Worm (Caenorhabditis elegans): ENCODE measurements around the gene C12D8.20.

DNA sequence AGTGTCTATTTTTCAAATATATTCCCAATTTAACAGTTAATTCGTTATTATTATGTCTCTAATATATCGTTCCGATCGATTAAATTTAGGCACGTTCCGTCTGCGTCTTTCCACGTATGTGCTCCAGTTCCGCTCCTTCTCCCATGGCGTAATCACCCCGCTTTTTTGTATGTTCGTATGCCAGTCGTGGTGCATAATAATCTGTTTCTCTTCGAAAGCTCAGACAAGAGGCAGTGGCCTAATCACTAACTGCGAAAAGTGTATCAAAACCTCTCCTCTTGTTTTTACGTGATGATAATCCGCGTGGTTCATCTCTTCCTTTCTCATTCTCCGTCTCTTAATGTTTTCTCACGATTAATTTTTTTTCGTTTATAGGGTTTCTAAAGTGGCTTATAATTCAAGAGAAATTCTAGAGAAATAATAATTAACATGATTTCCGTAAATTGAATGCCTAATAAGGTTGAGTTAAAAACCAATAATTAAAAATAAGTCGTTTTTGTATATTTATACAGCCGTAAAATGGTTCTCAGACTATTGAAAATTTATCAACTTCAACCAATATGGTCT lies 25.6 kb downstream of the C12D8.20 start:
- TF ChIP-seq pha-4 (tag; optimal IDR thresholded peaks at IDR 0.05): no peak
- TF ChIP-seq pqm-1 (tag; optimal IDR thresholded peaks at IDR 0.05): no peak
- no peak for TF ChIP-seq pag-3 (tag; optimal IDR thresholded peaks at IDR 0.05; ENCODE audit: borderline replicate concordance)
- TF ChIP-seq sox-4 (tag; optimal IDR thresholded peaks at IDR 0.05): no peak

All from whole organism, late embryonic.